Worm (Caenorhabditis elegans) whole organism, early embryonic: ENCODE measurements around the gene R13A5.10.

Source experiments
- pes-1 ChIP-seq: fragments of 200-800 bp; sonication (Bioruptor generic); IDR thresholded peaks from 2 replicates; pipeline ENCODE4 v1.3.6; 2022; ENCODE audit warnings: missing genetic modification reagents, missing genetic modification characterization, missing compliant biosample characterization
- scrt-1 ChIP-seq: fragments of 200-800 bp; sonication (Bioruptor generic); IDR thresholded peaks from 2 replicates; pipeline ENCODE4 v1.3.6; 2022; ENCODE audit warnings: missing genetic modification characterization, missing compliant biosample characterization
- sea-1 ChIP-seq: fragments of 200-800 bp; sonication (Bioruptor generic); conservative IDR thresholded peaks from 2 replicates; pipeline ENCODE4 v1.3.6; 2022; ENCODE audit warnings: missing genetic modification characterization, missing compliant biosample characterization
- tbx-11 ChIP-seq: fragments of 200-800 bp; sonication (Bioruptor generic); IDR thresholded peaks from 2 replicates; pipeline ENCODE4 v1.3.6; 2022; ENCODE audit warnings: missing genetic modification characterization, missing compliant biosample characterization
- tbx-37 ChIP-seq: fragments of 200-800 bp; sonication (Bioruptor generic); conservative IDR thresholded peaks from 2 replicates; pipeline ENCODE4 v1.3.6; 2022; ENCODE audit warnings: missing genetic modification reagents, missing genetic modification characterization, missing compliant biosample characterization

DNA sequence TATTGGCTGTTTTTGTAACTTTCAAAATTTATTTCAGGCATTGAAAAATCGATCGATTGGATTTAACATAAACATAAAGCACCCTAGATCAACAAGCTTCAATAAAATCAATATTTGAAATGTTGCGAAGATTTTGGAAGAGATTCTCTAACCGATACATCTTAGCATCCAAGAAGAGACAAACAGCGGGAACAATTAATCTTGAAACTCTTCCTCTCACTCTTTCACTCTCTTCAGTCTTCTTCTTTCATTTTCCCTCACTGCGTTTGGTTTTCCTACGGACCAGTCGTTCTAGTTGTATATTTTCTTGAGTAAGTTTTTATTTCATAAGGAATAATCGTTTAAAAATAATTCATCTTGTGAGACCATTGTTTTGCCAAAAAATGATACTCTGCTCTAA lies 49.8 kb downstream of the R13A5.10 start:
- TF ChIP-seq scrt-1 (no peak), pes-1 (GFP tag; lab: Robert Waterston, UW) (no peak), sea-1 (no peak), tbx-11 (GFP tag; lab: Robert Waterston, UW) (no peak), tbx-37 (GFP tag; lab: Robert Waterston, UW) (no peak)
